Worm (Caenorhabditis elegans) whole organism, L2 larva: Measurements from ENCODE around the gene C52A11.3.

Experiments used
- Y55F3AM.14 ChIP-seq: fragments of 200-800 bp; sonication (Bioruptor generic); optimal IDR thresholded peaks from 2 replicates; lab custom pipeline; 2018; ENCODE audit warnings: mild to moderate bottlenecking, missing genetic modification characterization, missing compliant biosample characterization
- aly-2 ChIP-seq: fragments of 150-350 bp; optimal IDR thresholded peaks from 2 replicates; lab custom pipeline; 2014; ENCODE audit warnings: missing biosample characterization, missing genetic modification characterization
- blmp-1 ChIP-seq: sonication (generic microtip); optimal IDR thresholded peaks from 2 replicates; lab custom pipeline; 2017; ENCODE audit warnings: missing genetic modification characterization, mild to moderate bottlenecking, missing compliant biosample characterization, antibody characterized with exemption, moderate library complexity; ENCODE audit not compliant: insufficient read depth
- elt-3 ChIP-seq: sonication (generic microtip); optimal IDR thresholded peaks from 2 replicates; lab custom pipeline; 2017; ENCODE audit warnings: missing biosample characterization, missing genetic modification characterization
- fos-1 ChIP-seq: fragments of 150-350 bp; optimal IDR thresholded peaks from 2 replicates; lab custom pipeline; 2014; ENCODE audit warnings: missing biosample characterization, missing genetic modification characterization
- lin-39 ChIP-seq: fragments of 150-350 bp; optimal IDR thresholded peaks from 2 replicates; lab custom pipeline; 2014; ENCODE audit warnings: missing biosample characterization, missing genetic modification reagents, missing genetic modification characterization
- lsy-2 ChIP-seq, 2 experiments: fragments of 150-350 bp in 1 of 2; sonication (generic microtip) in 1 of 2; optimal IDR thresholded peaks; 2 replicates each; lab custom pipeline; 2014 to 2017; ENCODE audit warnings: missing biosample characterization in 2 of 2, missing genetic modification characterization in 2 of 2
- nhr-12 ChIP-seq: fragments of 150-350 bp; optimal IDR thresholded peaks from 2 replicates; lab custom pipeline; 2014; ENCODE audit warnings: missing biosample characterization, missing genetic modification characterization
- nhr-129 ChIP-seq: fragments of 150-350 bp; optimal IDR thresholded peaks from 2 replicates; lab custom pipeline; 2014; ENCODE audit warnings: missing biosample characterization, missing genetic modification characterization
- peb-1 ChIP-seq: fragments of 150-350 bp; optimal IDR thresholded peaks from 2 replicates; lab custom pipeline; 2014; ENCODE audit warnings: missing biosample characterization, missing genetic modification characterization
- sma-3 ChIP-seq: sonication (generic microtip); optimal IDR thresholded peaks from 2 replicates; lab custom pipeline; 2016; ENCODE audit warnings: missing genetic modification reagents, missing genetic modification characterization, missing compliant biosample characterization
- snpc-4 ChIP-seq: fragments of 150-350 bp; optimal IDR thresholded peaks from 2 replicates; lab custom pipeline; 2014; ENCODE audit warnings: missing biosample characterization, missing genetic modification characterization
- unc-39 ChIP-seq: fragments of 150-350 bp; optimal IDR thresholded peaks from 2 replicates; lab custom pipeline; 2014; ENCODE audit warnings: missing biosample characterization, missing genetic modification characterization
- ztf-11 ChIP-seq: sonication (generic microtip); optimal IDR thresholded peaks from 2 replicates; lab custom pipeline; 2017; ENCODE audit warnings: missing biosample characterization, missing genetic modification characterization

Gene C52A11.3

ce11 chrII:10787240-10787639, 50.1 kb downstream of the C52A11.3 start, which contains the start of gene tag-209:
tag-209 (plus strand) TSS chrII:10787312.
- TF ChIP-seq nhr-12 (tag; lab: Kevin White, UChicago) (no peak), unc-39 (tag; lab: Kevin White, UChicago) (no peak), fos-1 (no peak), lsy-2 (tag; optimal IDR thresholded peaks at IDR 0.05; lab: Kevin White, UChicago) (no peak), blmp-1 (no peak), nhr-129 (tag; lab: Kevin White, UChicago) (no peak), snpc-4 (tag; lab: Kevin White, UChicago) (no peak), lin-39 (tag; lab: Kevin White, UChicago) (no peak), peb-1 (tag; lab: Kevin White, UChicago) (no peak), ztf-11 (tag; lab: Kevin White, UChicago) (no peak), elt-3 (tag; lab: Kevin White, UChicago) (no peak), sma-3 (no peak), Y55F3AM.14 (GFP tag; lab: Kevin White, UChicago) (no peak), aly-2 (tag; lab: Kevin White, UChicago) (no peak)
